Worm (Caenorhabditis elegans): ENCODE measurements around the gene spe-49.

ce11 chrV:6267978-6268377, 13.2 kb upstream of the spe-49 start:
- TF ChIP-seq unc-39 (tag; optimal IDR thresholded peaks at IDR 0.05), result no peak
- no peak for TF ChIP-seq ztf-11 (tag; optimal IDR thresholded peaks at IDR 0.05)
- no peak for TF ChIP-seq lsy-2 (tag; optimal IDR thresholded peaks at IDR 0.05)
- no peak for TF ChIP-seq nhr-237 (tag; optimal IDR thresholded peaks at IDR 0.05)
- no peak for TF ChIP-seq nhr-28 (tag; optimal IDR thresholded peaks at IDR 0.05)
- TF ChIP-seq unc-62 (GFP tag; optimal IDR thresholded peaks at IDR 0.05), result no peak
- TF ChIP-seq cnd-1 (tag; optimal IDR thresholded peaks at IDR 0.05), result no peak
- no peak for TF ChIP-seq nhr-76 (tag; optimal IDR thresholded peaks at IDR 0.05)
- TF ChIP-seq nhr-12 (tag; optimal IDR thresholded peaks at IDR 0.05), result no peak
- TF ChIP-seq ces-1 (GFP tag; optimal IDR thresholded peaks at IDR 0.05), result no peak
- no peak for TF ChIP-seq lin-13 (tag; optimal IDR thresholded peaks at IDR 0.05)

All from whole organism, mixed stage, embryonic.